Fruit fly (Drosophila melanogaster) whole organism, embryonic: ENCODE results near the gene Rab23.

Experiments used
- Aef1 ChIP-seq: fragments of 200-800 bp; sonication (Bioruptor generic); IDR thresholded peaks from 3 replicates; pipeline ENCODE4 v1.3.6; 2022; ENCODE audit warnings: missing biosample characterization, missing genetic modification characterization
- CG10543 ChIP-seq: fragments of 200-800 bp; sonication (Bioruptor generic); optimal IDR thresholded peaks from 3 replicates; lab custom pipeline; 2017; ENCODE audit warnings: missing biosample characterization, mild to moderate bottlenecking, missing genetic modification characterization, moderate library complexity
- CG10654 ChIP-seq: fragments of 200-800 bp; sonication (Bioruptor generic); optimal IDR thresholded peaks from 2 replicates; lab custom pipeline; 2016; ENCODE audit warnings: missing biosample characterization, missing genetic modification characterization
- CG13624 ChIP-seq: fragments of 200-800 bp; sonication (Bioruptor generic); optimal IDR thresholded peaks from 2 replicates; lab custom pipeline; 2016; ENCODE audit warnings: missing biosample characterization, missing genetic modification characterization
- CG14050 ChIP-seq: fragments of 200-800 bp; sonication (Bioruptor generic); IDR thresholded peaks from 3 replicates; pipeline ENCODE4 v1.3.6; 2022; ENCODE audit warnings: missing biosample characterization, missing genetic modification characterization
- CG17385 ChIP-seq: fragments of 200-800 bp; sonication (Bioruptor generic); optimal IDR thresholded peaks from 3 replicates; lab custom pipeline; 2018; ENCODE audit warnings: missing biosample characterization, mild to moderate bottlenecking, missing genetic modification characterization
- CG17568 ChIP-seq: fragments of 200-800 bp; sonication (Bioruptor generic); optimal IDR thresholded peaks from 2 replicates; lab custom pipeline; 2018; ENCODE audit warnings: missing biosample characterization, mild to moderate bottlenecking, missing genetic modification characterization, moderate library complexity
- CG18599 ChIP-seq: fragments of 200-800 bp; sonication (Bioruptor generic); optimal IDR thresholded peaks from 3 replicates; lab custom pipeline; 2017; ENCODE audit warnings: missing biosample characterization, missing genetic modification characterization, mild to moderate bottlenecking, moderate library complexity, missing genetic modification reagents
- CG3163 ChIP-seq: fragments of 200-800 bp; sonication (Bioruptor generic); optimal IDR thresholded peaks from 3 replicates; lab custom pipeline; 2016; ENCODE audit warnings: missing biosample characterization, missing genetic modification characterization
- CG32772 ChIP-seq: fragments of 200-800 bp; sonication (Bioruptor generic); IDR thresholded peaks from 2 replicates; pipeline ENCODE4 v1.3.6; 2022; ENCODE audit warnings: missing biosample characterization, missing genetic modification characterization
- CG34376 ChIP-seq: fragments of 200-800 bp; sonication (Bioruptor generic); optimal IDR thresholded peaks from 2 replicates; lab custom pipeline; 2018; ENCODE audit warnings: missing biosample characterization, mild to moderate bottlenecking, missing genetic modification characterization
- CG4282 ChIP-seq: fragments of 200-800 bp; sonication (Bioruptor generic); optimal IDR thresholded peaks from 2 replicates; lab custom pipeline; 2016; ENCODE audit warnings: missing biosample characterization, missing genetic modification characterization
- CG4360 ChIP-seq: fragments of 200-800 bp; sonication (Bioruptor generic); IDR thresholded peaks from 2 replicates; pipeline ENCODE4 v1.3.6; 2022; ENCODE audit warnings: missing biosample characterization, missing genetic modification characterization
- CG5180 ChIP-seq: fragments of 200-800 bp; sonication (Bioruptor generic); optimal IDR thresholded peaks from 3 replicates; lab custom pipeline; 2017; ENCODE audit warnings: missing biosample characterization, missing genetic modification characterization, mild to moderate bottlenecking, moderate library complexity, missing genetic modification reagents
- CG8388 ChIP-seq: fragments of 200-800 bp; sonication (Bioruptor generic); optimal IDR thresholded peaks from 2 replicates; lab custom pipeline; 2019; ENCODE audit warnings: missing biosample characterization, mild to moderate bottlenecking, missing genetic modification characterization, moderate library complexity
- Deaf1 ChIP-seq: fragments of 200-800 bp; optimal IDR thresholded peaks from 3 replicates; lab custom pipeline; 2019; ENCODE audit warnings: missing biosample characterization, mild to moderate bottlenecking, missing genetic modification characterization, moderate library complexity
- Ets65A ChIP-seq: fragments of 200-800 bp; sonication (Bioruptor generic); peaks from one replicate; lab custom pipeline; 2016; ENCODE audit warnings: missing biosample characterization, missing genetic modification characterization
- Ets97D ChIP-seq: fragments of 200-800 bp; sonication (Bioruptor generic); optimal IDR thresholded peaks from 3 replicates; lab custom pipeline; 2016; ENCODE audit warnings: missing biosample characterization, missing genetic modification characterization
- HLH4C ChIP-seq: fragments of 200-800 bp; sonication (Bioruptor generic); IDR thresholded peaks from 3 replicates; pipeline ENCODE4 v1.3.6; 2022; ENCODE audit warnings: missing biosample characterization, missing genetic modification characterization; ENCODE audit not compliant: partially characterized antibody
- MESR4 ChIP-seq: fragments of 200-800 bp; sonication (Bioruptor generic); optimal IDR thresholded peaks from 2 replicates; lab custom pipeline; 2018; ENCODE audit warnings: missing biosample characterization, mild to moderate bottlenecking, missing genetic modification characterization, moderate library complexity
- Opbp ChIP-seq: fragments of 200-800 bp; sonication (Bioruptor generic); IDR thresholded peaks from 3 replicates; pipeline ENCODE4 v1.3.6; 2022; ENCODE audit warnings: missing biosample characterization, missing genetic modification characterization; ENCODE audit not compliant: partially characterized antibody
- Rfx ChIP-seq: fragments of 200-800 bp; sonication (Bioruptor generic); IDR thresholded peaks from 2 replicates; pipeline ENCODE4 v1.3.6; 2022; ENCODE audit warnings: missing biosample characterization, missing genetic modification characterization
- Trl ChIP-seq, 3 experiments: fragments of >200 bp in 2 of 3; fragments of 200-800 bp in 1 of 3; sonication (Bioruptor generic) in 1 of 3; optimal IDR thresholded peaks; 2 replicates in 1 of 3; 3 replicates in 2 of 3; lab custom pipeline; 2016 to 2017; ENCODE audit warnings: missing biosample characterization in 1 of 3, missing genetic modification characterization in 1 of 3
- YL-1 ChIP-seq: fragments of 200-800 bp; sonication (Bioruptor generic); optimal IDR thresholded peaks from 3 replicates; lab custom pipeline; 2017; ENCODE audit warnings: missing biosample characterization, mild to moderate bottlenecking, missing genetic modification characterization
- bbx ChIP-seq: fragments of 200-800 bp; sonication (Bioruptor generic); IDR thresholded peaks from 2 replicates; pipeline ENCODE4 v1.3.6; 2022; ENCODE audit warnings: missing biosample characterization, missing genetic modification characterization; ENCODE audit not compliant: partially characterized antibody
- br ChIP-seq: fragments of >200 bp; optimal IDR thresholded peaks from 2 replicates; lab custom pipeline; 2017
- cg ChIP-seq: fragments of 200-800 bp; sonication (Bioruptor generic); optimal IDR thresholded peaks from 3 replicates; lab custom pipeline; 2019; ENCODE audit warnings: missing biosample characterization, mild to moderate bottlenecking, missing genetic modification characterization, moderate library complexity
- chinmo ChIP-seq: fragments of 200-800 bp; sonication (Bioruptor generic); IDR thresholded peaks from 4 replicates; pipeline ENCODE4 v1.3.6; 2022; ENCODE audit warnings: missing biosample characterization, missing genetic modification characterization; ENCODE audit not compliant: partially characterized antibody
- dpn ChIP-seq, 2 experiments: fragments of 200-800 bp; sonication (Bioruptor generic); optimal IDR thresholded peaks; 3 replicates each; lab custom pipeline; 2016; ENCODE audit warnings: missing biosample characterization in 2 of 2, missing genetic modification characterization in 2 of 2
- exex ChIP-seq: fragments of 200-800 bp; sonication (Bioruptor generic); optimal IDR thresholded peaks from 4 replicates; lab custom pipeline; 2018; ENCODE audit warnings: missing biosample characterization, mild to moderate bottlenecking, missing genetic modification characterization, moderate library complexity
- eyg ChIP-seq: fragments of 200-800 bp; sonication (Bioruptor generic); optimal IDR thresholded peaks from 3 replicates; lab custom pipeline; 2016; ENCODE audit warnings: missing biosample characterization, missing genetic modification characterization
- gce ChIP-seq: fragments of 200-800 bp; sonication (Bioruptor generic); IDR thresholded peaks from 3 replicates; pipeline ENCODE4 v1.3.6; 2022; ENCODE audit warnings: missing biosample characterization, missing genetic modification characterization
- inv ChIP-seq: fragments of 200-800 bp; sonication (Bioruptor generic); IDR thresholded peaks from 2 replicates; pipeline ENCODE4 v1.3.6; 2022; ENCODE audit warnings: missing biosample characterization, missing genetic modification characterization; ENCODE audit not compliant: partially characterized antibody
- mld ChIP-seq: fragments of 200-800 bp; sonication (Bioruptor generic); IDR thresholded peaks from 3 replicates; pipeline ENCODE4 v1.3.6; 2022; ENCODE audit warnings: missing biosample characterization, missing genetic modification characterization; ENCODE audit not compliant: partially characterized antibody
- nerfin-2 ChIP-seq: fragments of 200-800 bp; sonication (Bioruptor generic); IDR thresholded peaks from 2 replicates; pipeline ENCODE4 v1.3.6; 2022; ENCODE audit warnings: missing biosample characterization, missing genetic modification characterization; ENCODE audit not compliant: partially characterized antibody
- nmo ChIP-seq: fragments of 200-800 bp; sonication (Bioruptor generic); optimal IDR thresholded peaks from 2 replicates; lab custom pipeline; 2018; ENCODE audit warnings: missing biosample characterization, mild to moderate bottlenecking, missing genetic modification characterization, moderate library complexity
- pros ChIP-seq: fragments of 200-800 bp; sonication (Bioruptor generic); optimal IDR thresholded peaks from 3 replicates; lab custom pipeline; 2019; ENCODE audit warnings: missing biosample characterization, mild to moderate bottlenecking, missing genetic modification characterization, moderate library complexity
- psq ChIP-seq: fragments of 200-800 bp; sonication (Bioruptor generic); optimal IDR thresholded peaks from 2 replicates; lab custom pipeline; 2017; ENCODE audit warnings: missing biosample characterization, missing genetic modification characterization
- sim ChIP-seq: fragments of 200-800 bp; sonication (Bioruptor generic); IDR thresholded peaks from 2 replicates; pipeline ENCODE4 v1.3.6; 2022; ENCODE audit warnings: missing biosample characterization, missing genetic modification characterization
- sug ChIP-seq: fragments of 200-800 bp; optimal IDR thresholded peaks from 2 replicates; lab custom pipeline; 2019; ENCODE audit warnings: missing biosample characterization, mild to moderate bottlenecking, missing genetic modification characterization, moderate library complexity
- tio ChIP-seq: fragments of 200-800 bp; sonication (Bioruptor generic); optimal IDR thresholded peaks from 2 replicates; lab custom pipeline; 2017; ENCODE audit warnings: missing biosample characterization, missing genetic modification characterization, inconsistent platforms
- tx ChIP-seq: fragments of 200-800 bp; sonication (Bioruptor generic); optimal IDR thresholded peaks from 2 replicates; lab custom pipeline; 2016; ENCODE audit warnings: missing biosample characterization, missing genetic modification characterization
- wor ChIP-seq: fragments of 200-800 bp; sonication (Bioruptor generic); IDR thresholded peaks from 2 replicates; pipeline ENCODE4 v1.3.6; 2022; ENCODE audit warnings: missing biosample characterization, missing genetic modification characterization
- z ChIP-seq: fragments of 200-800 bp; sonication (Bioruptor generic); IDR thresholded peaks from 3 replicates; pipeline ENCODE4 v1.3.6; 2022; ENCODE audit warnings: missing biosample characterization, missing genetic modification characterization

The Rab23 gene

dm6 chr3R:5670660-5671264, 14.5 kb downstream of the Rab23 start (continued):
- no peak for TF ChIP-seq nmo (GFP tag; lab: Kevin White, UChicago)
- TF ChIP-seq Deaf1 (tag; lab: Kevin White, UChicago): no peak

- TF ChIP-seq z (GFP tag; lab: Robert Waterston, UW): no peak
- no peak for TF ChIP-seq Ets97D (GFP tag; lab: Kevin White, UChicago)
- no peak for TF ChIP-seq CG4282 (GFP tag; lab: Kevin White, UChicago)
- TF ChIP-seq Trl (optimal IDR thresholded peaks at IDR 0.05; lab: Kevin White, UChicago): peak in 1 of 2 experiments; percentile 85
- no peak for TF ChIP-seq Trl (GFP tag; optimal IDR thresholded peaks at IDR 0.05; lab: Kevin White, UChicago)
- TF ChIP-seq Deaf1 (tag; lab: Kevin White, UChicago): peak; percentile 44
- TF ChIP-seq CG32772 (GFP tag; lab: Robert Waterston, UW): no peak
- no peak for TF ChIP-seq Rfx (GFP tag; lab: Robert Waterston, UW)
- TF ChIP-seq tx (GFP tag; lab: Kevin White, UChicago): no peak
- TF ChIP-seq psq (GFP tag; lab: Kevin White, UChicago): peak; percentile 97
- peak; percentile 12; the same call in 1 of the 2 replicates for TF ChIP-seq bbx
- peak; percentile 80 for TF ChIP-seq CG3163 (GFP tag; lab: Kevin White, UChicago)
- TF ChIP-seq dpn (GFP tag; optimal IDR thresholded peaks at IDR 0.05; lab: Kevin White, UChicago): no peak
- no peak for TF ChIP-seq wor
- TF ChIP-seq CG10654 (GFP tag; lab: Kevin White, UChicago): no peak
- no peak for TF ChIP-seq tio (GFP tag; lab: Kevin White, UChicago)
- peak; percentile 8; the same call in 2 of the 3 replicates for TF ChIP-seq Aef1 (GFP tag; lab: Robert Waterston, UW)
- peak; percentile 2 for TF ChIP-seq YL-1 (GFP tag; lab: Kevin White, UChicago)
- no peak for TF ChIP-seq CG5180 (GFP tag; lab: Kevin White, UChicago)
- 0 out of 3 replicates have a peak, but pooled peaks have one; percentile 5 for TF ChIP-seq HLH4C (GFP tag; lab: Robert Waterston, UW)
- peak; percentile 61; the same call in 1 of the 4 replicates for TF ChIP-seq chinmo (GFP tag; lab: Robert Waterston, UW)
- TF ChIP-seq CG17385: peak; percentile 95
- TF ChIP-seq CG4360 (GFP tag; lab: Robert Waterston, UW): peak; percentile 99
- TF ChIP-seq gce: no peak
- TF ChIP-seq CG18599 (GFP tag; lab: Kevin White, UChicago): no peak
- TF ChIP-seq br: no peak
- TF ChIP-seq CG14050 (GFP tag; lab: Robert Waterston, UW): no peak
- TF ChIP-seq mld (GFP tag; lab: Robert Waterston, UW): 0 out of 3 replicates have a peak, but pooled peaks have one; percentile 18
- TF ChIP-seq CG34376 (GFP tag; lab: Kevin White, UChicago): peak; percentile 35
- no peak for TF ChIP-seq CG10543 (GFP tag; lab: Kevin White, UChicago)
- TF ChIP-seq sug (tag; lab: Kevin White, UChicago): peak; percentile 14
- TF ChIP-seq CG13624: peak; percentile 21
- TF ChIP-seq sim (GFP tag; lab: Robert Waterston, UW): no peak
- peak; percentile 25 for TF ChIP-seq exex (tag; lab: Kevin White, UChicago)
- TF ChIP-seq eyg (GFP tag; lab: Kevin White, UChicago): no peak
- TF ChIP-seq nerfin-2: peak; percentile 4; the same call in 1 of the 2 replicates
- TF ChIP-seq CG17568 (GFP tag; lab: Kevin White, UChicago): peak; percentile 49
- peak; percentile 72 for TF ChIP-seq cg (GFP tag; lab: Kevin White, UChicago)
- 0 out of 3 replicates have a peak, but pooled peaks have one; percentile 1 for TF ChIP-seq Opbp (GFP tag; lab: Robert Waterston, UW)
- TF ChIP-seq MESR4 (GFP tag; lab: Kevin White, UChicago): peak; percentile 58
- TF ChIP-seq CG8388: peak; percentile 13
- TF ChIP-seq pros (GFP tag; lab: Kevin White, UChicago): peak; percentile 30
- TF ChIP-seq inv (GFP tag; lab: Robert Waterston, UW): 0 out of 2 replicates have a peak, but pooled peaks have one; percentile 2
- TF ChIP-seq Ets65A (GFP tag; lab: Kevin White, UChicago): peak; percentile 43
Measured at dm6 chr3R:5669740-5670659, 15.2 kb downstream of the Rab23 start.
